Worm (Caenorhabditis elegans): ENCODE measurements around the gene Y37E11AL.2.

DNA sequence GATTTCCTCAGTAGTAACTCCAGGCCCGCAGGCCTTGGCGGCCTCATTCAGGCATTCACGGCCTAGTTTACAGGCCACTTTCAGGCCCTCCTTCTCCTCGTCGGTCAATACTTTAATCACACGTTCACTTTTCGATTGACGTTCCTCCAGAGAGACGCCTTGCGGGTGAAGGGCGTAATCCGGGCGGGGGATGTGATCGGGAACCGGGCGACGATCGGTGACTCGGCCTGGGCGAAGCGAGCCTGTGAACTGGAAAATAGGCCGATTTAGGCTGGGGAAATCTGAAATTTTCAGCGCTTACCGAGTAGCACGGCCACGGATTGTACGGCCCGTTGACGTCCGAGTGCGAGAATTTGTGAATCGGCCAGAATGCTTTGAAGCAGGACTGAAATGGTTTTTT is 12.0 kb upstream of the Y37E11AL.2 start:
- TF ChIP-seq pha-4 (tag; optimal IDR thresholded peaks at IDR 0.05), result no peak
- TF ChIP-seq mls-2 (tag; optimal IDR thresholded peaks at IDR 0.05), result no peak
- no peak for TF ChIP-seq tbx-8 (GFP tag; optimal IDR thresholded peaks at IDR 0.05)
- no peak for TF ChIP-seq nhr-28 (tag; optimal IDR thresholded peaks at IDR 0.05)
- TF ChIP-seq elt-3 (tag; optimal IDR thresholded peaks at IDR 0.05), result no peak
- TF ChIP-seq ceh-83 (GFP tag; optimal IDR thresholded peaks at IDR 0.05), result no peak
- TF ChIP-seq nhr-237 (tag; optimal IDR thresholded peaks at IDR 0.05), result no peak
- no peak for TF ChIP-seq sptf-1 (tag; optimal IDR thresholded peaks at IDR 0.05)
- no peak for TF ChIP-seq bed-3 (GFP tag; optimal IDR thresholded peaks at IDR 0.05)
- no peak for TF ChIP-seq nhr-2 (tag; optimal IDR thresholded peaks at IDR 0.05)
- TF ChIP-seq nhr-76 (tag; optimal IDR thresholded peaks at IDR 0.05), result no peak
- no peak for TF ChIP-seq mab-5 (tag; optimal IDR thresholded peaks at IDR 0.05)
